Worm (Caenorhabditis elegans) whole organism, young adult: ENCODE data around the gene pbo-6.

ENCODE experiments used
- B0261.1 ChIP-seq: sonication (generic microtip); optimal IDR thresholded peaks from 2 replicates; lab custom pipeline; 2016; ENCODE audit warnings: mild to moderate bottlenecking, missing genetic modification characterization, moderate library complexity, missing compliant biosample characterization
- B0336.3 ChIP-seq: fragments of 200-800 bp; sonication (Bioruptor generic); IDR thresholded peaks from 2 replicates; pipeline ENCODE4 v1.3.6; 2022; ENCODE audit warnings: missing genetic modification characterization, missing compliant biosample characterization
- F23B12.7 ChIP-seq: sonication (generic microtip); optimal IDR thresholded peaks from 2 replicates; lab custom pipeline; 2017; ENCODE audit warnings: missing genetic modification characterization, mild to moderate bottlenecking, missing compliant biosample characterization, antibody characterized with exemption, moderate library complexity; ENCODE audit not compliant: insufficient read depth
- F33H1.4 ChIP-seq: fragments of 200-800 bp; sonication (Bioruptor generic); IDR thresholded peaks from 2 replicates; pipeline ENCODE4 v1.3.6; 2022; ENCODE audit warnings: missing genetic modification reagents, missing genetic modification characterization, missing compliant biosample characterization
- F37B4.10 ChIP-seq: fragments of 200-800 bp; sonication (Bioruptor generic); IDR thresholded peaks from 2 replicates; pipeline ENCODE4 v1.3.6; 2022; ENCODE audit warnings: missing genetic modification characterization, missing compliant biosample characterization
- F39B2.1 ChIP-seq: fragments of 200-800 bp; sonication (Bioruptor generic); IDR thresholded peaks from 2 replicates; pipeline ENCODE4 v1.3.6; 2022; ENCODE audit warnings: missing genetic modification reagents, missing genetic modification characterization, missing compliant biosample characterization
- F52B5.7 ChIP-seq: sonication (generic microtip); optimal IDR thresholded peaks from 2 replicates; lab custom pipeline; 2016; ENCODE audit warnings: mild to moderate bottlenecking, missing genetic modification characterization, missing compliant biosample characterization
- F55B11.4 ChIP-seq: sonication (generic microtip); optimal IDR thresholded peaks from 2 replicates; lab custom pipeline; 2016; ENCODE audit warnings: missing compliant biosample characterization, missing genetic modification characterization, borderline replicate concordance; ENCODE audit not compliant: insufficient read depth
- F57A8.1 ChIP-seq: fragments of 200-800 bp; sonication (Bioruptor generic); optimal IDR thresholded peaks from 2 replicates; lab custom pipeline; 2018; ENCODE audit warnings: mild to moderate bottlenecking, missing genetic modification characterization, moderate library complexity, missing compliant biosample characterization
- K11D2.4 ChIP-seq: fragments of 200-800 bp; sonication (Bioruptor generic); IDR thresholded peaks from 2 replicates; pipeline ENCODE4 v1.3.6; 2022; ENCODE audit warnings: missing genetic modification reagents, missing genetic modification characterization, missing compliant biosample characterization
- Y53G8AR.9 ChIP-seq: fragments of 200-800 bp; sonication (Bioruptor generic); conservative IDR thresholded peaks from 2 replicates; pipeline ENCODE4 v1.3.6; 2022; ENCODE audit warnings: missing genetic modification reagents, missing genetic modification characterization, missing compliant biosample characterization
- Y79H2A.3 ChIP-seq: fragments of 200-800 bp; sonication (Bioruptor generic); conservative IDR thresholded peaks from 2 replicates; pipeline ENCODE4 v1.3.6; 2022; ENCODE audit warnings: missing genetic modification reagents, missing genetic modification characterization, missing compliant biosample characterization
- Y95B8A.8 ChIP-seq: fragments of 200-800 bp; sonication (Bioruptor generic); IDR thresholded peaks from 2 replicates; pipeline ENCODE4 v1.3.6; 2022; ENCODE audit warnings: missing genetic modification reagents, missing genetic modification characterization, missing compliant biosample characterization
- attf-5 ChIP-seq: fragments of 200-800 bp; sonication (Bioruptor generic); optimal IDR thresholded peaks from 2 replicates; lab custom pipeline; 2018; ENCODE audit warnings: mild to moderate bottlenecking, missing genetic modification characterization, missing compliant biosample characterization
- cebp-1 ChIP-seq, 2 experiments: fragments of 200-800 bp in 1 of 2; sonication (Bioruptor generic) in 1 of 2; sonication (generic microtip) in 1 of 2; IDR thresholded peaks in 1 of 2; optimal IDR thresholded peaks in 1 of 2; 2 replicates each; pipeline versions ENCODE4 v1.3.6 to Lab custom; 2017 to 2022; ENCODE audit warnings: missing compliant biosample characterization in 2 of 2, missing genetic modification characterization in 2 of 2, mild to moderate bottlenecking in 1 of 2, missing genetic modification reagents in 1 of 2, moderate library complexity in 1 of 2
- dpff-1 ChIP-seq: sonication (generic microtip); optimal IDR thresholded peaks from 2 replicates; lab custom pipeline; 2017; ENCODE audit warnings: mild to moderate bottlenecking, missing genetic modification characterization, missing compliant biosample characterization
- efl-1 ChIP-seq: fragments of 150-350 bp; optimal IDR thresholded peaks from 2 replicates; lab custom pipeline; 2014; ENCODE audit warnings: missing biosample characterization, missing genetic modification reagents, missing genetic modification characterization
- ekl-4 ChIP-seq: fragments of 200-800 bp; sonication (Bioruptor generic); IDR thresholded peaks from 2 replicates; pipeline ENCODE4 v1.3.6; 2022; ENCODE audit warnings: missing genetic modification reagents, missing genetic modification characterization, missing compliant biosample characterization
- ets-4 ChIP-seq: fragments of 200-800 bp; sonication (Bioruptor generic); optimal IDR thresholded peaks from 2 replicates; lab custom pipeline; 2018; ENCODE audit warnings: mild to moderate bottlenecking, missing genetic modification characterization, missing compliant biosample characterization
- fkh-3 ChIP-seq: sonication (generic microtip); optimal IDR thresholded peaks from 2 replicates; lab custom pipeline; 2016; ENCODE audit warnings: mild to moderate bottlenecking, missing genetic modification characterization, missing compliant biosample characterization
- hmg-1.2 ChIP-seq: fragments of 200-800 bp; sonication (Bioruptor generic); IDR thresholded peaks from 2 replicates; pipeline ENCODE4 v1.3.6; 2022; ENCODE audit warnings: missing genetic modification reagents, missing genetic modification characterization, missing compliant biosample characterization
- hmg-20 ChIP-seq: fragments of 200-800 bp; sonication (Bioruptor generic); IDR thresholded peaks from 2 replicates; pipeline ENCODE4 v1.3.6; 2022; ENCODE audit warnings: missing genetic modification reagents, missing genetic modification characterization, missing compliant biosample characterization
- hrde-1 ChIP-seq: sonication (generic microtip); optimal IDR thresholded peaks from 2 replicates; lab custom pipeline; 2016; ENCODE audit warnings: missing genetic modification characterization, mild to moderate bottlenecking, missing compliant biosample characterization, moderate library complexity, missing genotype, missing genetic modification reagents, borderline replicate concordance
- hsf-1 ChIP-seq: fragments of 200-800 bp; sonication (Bioruptor generic); IDR thresholded peaks from 2 replicates; pipeline ENCODE4 v1.3.6; 2022; ENCODE audit warnings: missing genetic modification reagents, missing genetic modification characterization, missing compliant biosample characterization
- lin-54 ChIP-seq: fragments of 200-800 bp; sonication (Bioruptor generic); optimal IDR thresholded peaks from 2 replicates; lab custom pipeline; 2018; ENCODE audit warnings: mild to moderate bottlenecking, missing genetic modification characterization, missing compliant biosample characterization
- mcd-1 ChIP-seq: fragments of 200-800 bp; sonication (Bioruptor generic); IDR thresholded peaks from 2 replicates; pipeline ENCODE4 v1.3.6; 2022; ENCODE audit warnings: missing genetic modification reagents, missing genetic modification characterization, missing compliant biosample characterization
- mes-4 ChIP-seq: sonication (generic microtip); optimal IDR thresholded peaks from 2 replicates; lab custom pipeline; 2016; ENCODE audit warnings: missing genotype, missing genetic modification characterization, missing compliant biosample characterization
- mxl-1 ChIP-seq: sonication (generic microtip); optimal IDR thresholded peaks from 2 replicates; lab custom pipeline; 2016; ENCODE audit warnings: missing genetic modification characterization, missing compliant biosample characterization
- nfya-1 ChIP-seq: sonication (generic microtip); optimal IDR thresholded peaks from 2 replicates; lab custom pipeline; 2017; ENCODE audit warnings: antibody characterized with exemption, missing compliant biosample characterization, missing genetic modification characterization, borderline replicate concordance; ENCODE audit not compliant: insufficient read depth
- nfya-2 ChIP-seq: fragments of 200-800 bp; sonication (Bioruptor generic); IDR thresholded peaks from 2 replicates; pipeline ENCODE4 v1.3.6; 2022; ENCODE audit warnings: missing genetic modification reagents, missing genetic modification characterization, missing compliant biosample characterization
- nhr-27 ChIP-seq: fragments of 200-800 bp; sonication (Bioruptor generic); optimal IDR thresholded peaks from 2 replicates; lab custom pipeline; 2018; ENCODE audit warnings: mild to moderate bottlenecking, missing genetic modification characterization, moderate library complexity, missing compliant biosample characterization
- rcor-1 ChIP-seq: fragments of 200-800 bp; sonication (Bioruptor generic); IDR thresholded peaks from 2 replicates; pipeline ENCODE4 v1.3.6; 2022; ENCODE audit warnings: missing genetic modification reagents, missing genetic modification characterization, missing compliant biosample characterization
- repo-1 ChIP-seq: sonication (generic microtip); optimal IDR thresholded peaks from 2 replicates; lab custom pipeline; 2017; ENCODE audit warnings: mild to moderate bottlenecking, missing genetic modification characterization, missing compliant biosample characterization
- rpc-1 ChIP-seq, 2 experiments: fragments of 150-350 bp in 1 of 2; sonication (generic microtip) in 1 of 2; optimal IDR thresholded peaks; 2 replicates each; lab custom pipeline; 2014 to 2018; ENCODE audit warnings: missing biosample characterization in 1 of 2, missing genetic modification characterization in 1 of 2, missing genetic modification reagents in 1 of 2, missing genotype in 1 of 2
- sea-2 ChIP-seq: fragments of 200-800 bp; sonication (Bioruptor generic); IDR thresholded peaks from 2 replicates; pipeline ENCODE4 v1.3.6; 2022; ENCODE audit warnings: missing genetic modification characterization, missing compliant biosample characterization
- snpc-1.1 ChIP-seq: sonication (generic microtip); optimal IDR thresholded peaks from 2 replicates; lab custom pipeline; 2017; ENCODE audit warnings: missing genetic modification characterization, mild to moderate bottlenecking, missing compliant biosample characterization, antibody characterized with exemption, moderate library complexity, missing genotype, missing genetic modification reagents; ENCODE audit not compliant: insufficient read depth
- snpc-1.3 ChIP-seq: sonication (generic microtip); optimal IDR thresholded peaks from 2 replicates; lab custom pipeline; 2017; ENCODE audit warnings: missing genetic modification characterization, mild to moderate bottlenecking, missing compliant biosample characterization, antibody characterized with exemption, moderate library complexity, missing genotype, missing genetic modification reagents; ENCODE audit not compliant: insufficient read depth
- somi-1 ChIP-seq: fragments of 200-800 bp; sonication (Bioruptor generic); optimal IDR thresholded peaks from 2 replicates; lab custom pipeline; 2018; ENCODE audit warnings: mild to moderate bottlenecking, missing genetic modification characterization, missing compliant biosample characterization
- tbp1 ChIP-seq: fragments of 200-800 bp; sonication (Bioruptor generic); optimal IDR thresholded peaks from 2 replicates; lab custom pipeline; 2018; ENCODE audit warnings: mild to moderate bottlenecking, missing genetic modification characterization, missing compliant biosample characterization
- tlf-1 ChIP-seq: fragments of 200-800 bp; sonication (Bioruptor generic); optimal IDR thresholded peaks from 2 replicates; lab custom pipeline; 2018; ENCODE audit warnings: mild to moderate bottlenecking, missing genetic modification characterization, missing compliant biosample characterization
- ztf-18 ChIP-seq: sonication (generic microtip); optimal IDR thresholded peaks from 2 replicates; lab custom pipeline; 2016; ENCODE audit warnings: missing genotype, mild to moderate bottlenecking, missing genetic modification characterization, missing compliant biosample characterization
- ztf-25 ChIP-seq: fragments of 200-800 bp; sonication (Bioruptor generic); IDR thresholded peaks from 2 replicates; pipeline ENCODE4 v1.3.6; 2022; ENCODE audit warnings: missing genetic modification reagents, missing genetic modification characterization, missing compliant biosample characterization
- ztf-26 ChIP-seq: sonication (generic microtip); optimal IDR thresholded peaks from 2 replicates; lab custom pipeline; 2017; ENCODE audit warnings: missing genetic modification characterization, missing compliant biosample characterization
- ztf-6 ChIP-seq: fragments of 200-800 bp; sonication (Bioruptor generic); IDR thresholded peaks from 2 replicates; pipeline ENCODE4 v1.3.6; 2022; ENCODE audit warnings: missing genetic modification reagents, missing genetic modification characterization, missing compliant biosample characterization

Gene pbo-6

ce11 chrX:17479694-17480574 lies 51.1 kb downstream of the pbo-6 start (continued):
- TF ChIP-seq hmg-20 (peak; percentile 4; the same call in 1 of the 2 replicates), Y79H2A.3 (no peak), F23B12.7 (tag; lab: Kevin White, UChicago) (peak; percentile 37), attf-5 (GFP tag; lab: Kevin White, UChicago) (peak; percentile 75), rpc-1 (optimal IDR thresholded peaks at IDR 0.05; lab: Kevin White, UChicago) (no peak), rpc-1 (tag; optimal IDR thresholded peaks at IDR 0.05; lab: Kevin White, UChicago) (no peak), hmg-1.2 (GFP tag; lab: Robert Waterston, UW) (peak; percentile 87), ztf-6 (GFP tag; lab: Robert Waterston, UW) (no peak), rcor-1 (no peak), somi-1 (GFP tag; lab: Kevin White, UChicago) (peak; percentile 86), F33H1.4 (GFP tag; lab: Robert Waterston, UW) (no peak), Y53G8AR.9 (GFP tag; lab: Robert Waterston, UW) (0 out of 2 replicates have a peak, but pooled peaks have one; percentile 51), lin-54 (GFP tag; lab: Kevin White, UChicago) (peak; percentile 33), cebp-1 (GFP tag; IDR thresholded peaks at IDR 0.05; lab: Robert Waterston, UW) (no peak), cebp-1 (tag; optimal IDR thresholded peaks at IDR 0.05; lab: Kevin White, UChicago) (peak; percentile 83), fkh-3 (tag; lab: Kevin White, UChicago) (no peak), mes-4 (tag; lab: Kevin White, UChicago) (no peak), ztf-26 (peak; percentile 83), B0261.1 (tag; lab: Kevin White, UChicago) (peak; percentile 6), tlf-1 (GFP tag; lab: Kevin White, UChicago) (peak; percentile 65), dpff-1 (peak; percentile 39), Y95B8A.8 (GFP tag; lab: Robert Waterston, UW) (0 out of 2 replicates have a peak, but pooled peaks have one; percentile 29), F52B5.7 (tag; lab: Kevin White, UChicago) (peak; percentile 56), mcd-1 (GFP tag; lab: Robert Waterston, UW) (peak; percentile 70), mxl-1 (tag; lab: Kevin White, UChicago) (peak; percentile 15), repo-1 (tag; lab: Kevin White, UChicago) (peak; percentile 85), hsf-1 (GFP tag; lab: Robert Waterston, UW) (no peak), ets-4 (peak; percentile 78), F57A8.1 (GFP tag; lab: Kevin White, UChicago) (no peak), ztf-25 (GFP tag; lab: Robert Waterston, UW) (no peak), hrde-1 (tag; lab: Kevin White, UChicago) (no peak), nhr-27 (peak; percentile 34), snpc-1.3 (tag; lab: Kevin White, UChicago) (no peak), tbp1 (GFP tag; lab: Kevin White, UChicago) (peak; percentile 40), sea-2 (GFP tag; lab: Robert Waterston, UW) (no peak), nfya-1 (tag; lab: Kevin White, UChicago) (no peak), F37B4.10 (0 out of 2 replicates have a peak, but pooled peaks have one; percentile 6), K11D2.4 (GFP tag; lab: Robert Waterston, UW) (peak; percentile 91), snpc-1.1 (tag; lab: Kevin White, UChicago) (no peak), ztf-18 (peak; percentile 35), F55B11.4 (tag; lab: Kevin White, UChicago) (no peak), B0336.3 (GFP tag; lab: Robert Waterston, UW) (peak; percentile 93), ekl-4 (GFP tag; lab: Robert Waterston, UW) (peak; percentile 77), F39B2.1 (GFP tag; lab: Robert Waterston, UW) (no peak), efl-1 (GFP tag; lab: Kevin White, UChicago) (no peak), nfya-2 (no peak)
